Worm (Caenorhabditis elegans): ENCODE results near the gene dgk-3.
A peak's percentile ranks its signal among the peaks of the same experiment; 100 is the strongest.

The dgk-3 gene

DNA sequence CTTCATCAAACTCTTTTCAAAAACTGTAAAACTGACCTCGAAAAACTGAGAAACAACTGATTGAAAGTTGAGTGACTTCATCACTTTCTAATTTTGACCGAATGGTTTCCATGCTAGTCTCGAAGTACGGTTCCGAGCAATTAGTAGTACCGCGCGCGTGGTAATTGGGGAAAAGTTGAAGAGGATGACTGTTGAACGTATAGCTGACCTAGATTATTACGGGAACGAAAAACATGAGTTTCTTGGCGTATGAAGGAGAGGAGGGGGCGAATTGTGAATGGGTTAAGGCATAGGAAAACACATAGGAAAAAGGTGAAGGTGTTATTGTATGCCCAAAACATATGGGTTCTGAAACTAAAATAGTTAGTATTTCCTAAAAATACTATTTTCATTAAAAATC, 1.3 kb upstream of the dgk-3 start, which contains the start of gene ptr-9:
Gene ptr-9 (minus strand): TSS at position 101 of the 400 bp plus-strand sequence.
- TF ChIP-seq blmp-1 (tag; optimal IDR thresholded peaks at IDR 0.05): peak; percentile 35
- no peak for TF ChIP-seq nhr-77 (tag; optimal IDR thresholded peaks at IDR 0.05)

DNA sequence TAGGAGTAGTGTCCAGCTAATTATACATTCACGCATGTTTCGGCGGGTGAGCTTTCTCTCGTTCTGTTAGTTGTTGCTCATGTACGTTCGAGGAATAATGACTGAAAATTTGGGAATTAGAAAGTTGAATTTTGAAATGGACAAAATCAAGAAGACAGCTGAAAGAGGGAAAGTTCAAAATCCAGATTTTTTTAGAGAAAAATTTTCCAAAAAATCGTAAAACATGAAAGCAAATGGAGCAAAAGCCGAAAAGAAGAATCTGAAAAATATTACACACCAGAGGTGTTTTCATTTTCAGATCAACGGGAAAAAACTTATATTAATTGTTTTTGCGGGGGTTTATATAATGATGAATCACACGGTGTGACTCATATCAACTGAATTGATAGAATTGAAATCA, 9.8 kb downstream of the dgk-3 start, which contains the start of gene ina-1:
Gene ina-1 (minus strand): TSS at position 101 of the 400 bp plus-strand sequence.
- TF ChIP-seq blmp-1 (tag; optimal IDR thresholded peaks at IDR 0.05) (no peak), nhr-71 (tag; optimal IDR thresholded peaks at IDR 0.05) (no peak), nhr-12 (tag; optimal IDR thresholded peaks at IDR 0.05) (no peak), fkh-10 (GFP tag; optimal IDR thresholded peaks at IDR 0.05) (no peak), aha-1 (tag; optimal IDR thresholded peaks at IDR 0.05) (no peak), xbp-1 (tag; optimal IDR thresholded peaks at IDR 0.05) (no peak), mdl-1 (tag; optimal IDR thresholded peaks at IDR 0.05) (no peak), hlh-4 (tag; optimal IDR thresholded peaks at IDR 0.05) (no peak), unc-98 (GFP tag; IDR thresholded peaks at IDR 0.05) (no peak), ces-1 (GFP tag; optimal IDR thresholded peaks at IDR 0.05) (no peak), nhr-90 (tag; optimal IDR thresholded peaks at IDR 0.05; ENCODE audit: poor library complexity) (no peak), mef-2 (tag; optimal IDR thresholded peaks at IDR 0.05) (no peak), jun-1 (tag; optimal IDR thresholded peaks at IDR 0.05) (no peak), nhr-19 (GFP tag; conservative IDR thresholded peaks at IDR 0.05) (no peak), C04F5.9 (tag; optimal IDR thresholded peaks at IDR 0.05) (no peak)

DNA sequence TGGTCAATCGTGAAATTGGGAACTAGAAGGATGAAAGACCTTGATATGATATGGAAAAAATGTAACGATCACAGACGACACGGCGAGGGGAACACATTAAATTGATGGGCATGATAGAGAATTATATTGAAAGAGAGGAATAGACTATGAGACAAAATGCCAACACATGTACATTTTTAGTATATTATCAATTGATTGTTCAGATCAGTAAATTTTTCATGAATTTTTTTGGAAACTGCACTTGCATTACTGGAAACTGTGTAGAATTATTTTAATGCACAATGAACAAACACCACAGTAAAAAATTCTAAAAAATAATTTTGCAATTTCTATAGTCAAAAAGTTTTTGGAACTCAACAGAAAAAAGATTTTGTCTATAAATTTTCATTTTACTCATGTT, 10.4 kb downstream of the dgk-3 start:
- TF ChIP-seq alr-1 (tag; optimal IDR thresholded peaks at IDR 0.05; ENCODE audit: borderline replicate concordance): no peak
- peak; percentile 68 for TF ChIP-seq pag-3 (tag; optimal IDR thresholded peaks at IDR 0.05; ENCODE audit: borderline replicate concordance, insufficient read depth)
- TF ChIP-seq nhr-85 (tag): peak; percentile 60
- peak; percentile 23 for TF ChIP-seq lin-14 (GFP tag; optimal IDR thresholded peaks at IDR 0.05)
- TF ChIP-seq elt-3 (tag; optimal IDR thresholded peaks at IDR 0.05): peak in 2 of 6 experiments; percentile 20 to 48

DNA sequence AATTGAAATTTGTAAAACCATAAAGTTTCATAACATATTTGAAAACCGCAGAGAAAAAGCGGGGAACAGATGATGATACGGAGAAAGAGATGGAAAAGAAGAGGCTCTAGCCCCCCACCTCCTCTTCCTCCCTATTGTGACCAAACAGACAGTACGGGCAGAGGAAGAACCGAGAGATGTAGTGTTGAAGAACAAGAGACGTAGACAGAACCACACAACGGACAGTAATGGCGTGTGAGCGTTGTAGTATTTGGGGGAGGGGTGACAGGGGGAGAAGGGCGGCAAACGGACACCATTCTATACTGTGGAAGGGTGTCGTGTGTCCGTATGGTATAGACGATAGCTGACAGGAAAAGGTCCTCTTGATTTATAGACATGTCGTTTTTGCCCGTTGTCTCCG, 13.1 kb downstream of the dgk-3 start:
- TF ChIP-seq swsn-7 (tag; optimal IDR thresholded peaks at IDR 0.05) (no peak), lin-14 (GFP tag; optimal IDR thresholded peaks at IDR 0.05) (peak; percentile 29), nhr-12 (tag; optimal IDR thresholded peaks at IDR 0.05) (no peak), nhr-20 (tag; optimal IDR thresholded peaks at IDR 0.05) (peak; percentile 11), blmp-1 (tag; optimal IDR thresholded peaks at IDR 0.05) (peak; percentile 43), rnt-1 (tag; optimal IDR thresholded peaks at IDR 0.05) (peak; percentile 6), ztf-11 (tag; optimal IDR thresholded peaks at IDR 0.05) (peak in 1 of 2 experiments; percentile 18), mep-1 (tag; optimal IDR thresholded peaks at IDR 0.05) (peak; percentile 2)

DNA sequence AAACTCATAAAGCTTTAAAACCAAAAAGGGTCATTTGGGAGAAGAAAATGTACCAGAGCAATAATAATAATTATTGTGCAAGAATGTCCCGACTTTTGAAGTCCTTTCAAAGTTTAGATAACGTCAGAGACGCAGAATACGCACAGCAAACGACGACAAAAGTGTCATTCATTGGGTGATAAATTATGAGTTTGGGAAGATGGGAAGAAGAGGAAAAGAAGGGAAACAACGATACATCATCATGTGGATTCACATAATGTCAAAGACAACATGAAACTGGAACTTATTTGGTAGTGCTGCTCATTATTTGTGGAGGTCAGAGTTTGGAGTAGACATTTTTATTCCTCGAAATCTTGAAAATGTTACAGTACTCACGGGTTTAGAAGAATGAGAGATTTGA, 15.0 kb downstream of the dgk-3 start:
- TF ChIP-seq hpl-2 (GFP tag; optimal IDR thresholded peaks at IDR 0.05) (no peak), rnt-1 (tag; optimal IDR thresholded peaks at IDR 0.05) (no peak), nhr-76 (tag; optimal IDR thresholded peaks at IDR 0.05) (no peak), mab-9 (GFP tag; IDR thresholded peaks at IDR 0.05) (no peak)

DNA sequence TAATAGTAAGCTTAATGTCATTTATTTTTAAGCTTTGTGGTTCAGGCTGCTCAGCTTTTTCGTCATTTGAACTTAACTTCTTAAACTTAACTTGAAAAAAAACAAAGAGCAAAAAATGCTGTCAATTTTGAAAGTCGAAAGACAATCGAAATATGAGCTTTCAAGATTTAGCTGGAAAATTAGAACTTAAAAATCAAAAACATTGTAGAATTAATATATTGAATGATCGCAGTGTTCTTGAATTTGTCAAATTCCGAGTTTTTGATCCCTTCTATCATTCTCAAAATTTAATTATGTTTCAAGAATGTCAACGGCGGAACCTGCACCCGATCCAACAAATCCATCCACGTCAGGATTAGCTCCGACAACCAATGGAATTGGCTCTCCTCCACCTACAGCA, 18.4 kb downstream of the dgk-3 start, which contains the start of gene tax-4:
Gene tax-4 (plus strand): TSS at position 301 of the 400 bp plus-strand sequence.
- no peak for TF ChIP-seq lsy-2 (tag; optimal IDR thresholded peaks at IDR 0.05)
- no peak for TF ChIP-seq lin-39 (tag; optimal IDR thresholded peaks at IDR 0.05)
- no peak for TF ChIP-seq hpl-2 (GFP tag; optimal IDR thresholded peaks at IDR 0.05)
- no peak for TF ChIP-seq mep-1 (tag; optimal IDR thresholded peaks at IDR 0.05)
- TF ChIP-seq egl-13 (tag; optimal IDR thresholded peaks at IDR 0.05): no peak
- TF ChIP-seq nhr-28 (tag; optimal IDR thresholded peaks at IDR 0.05): no peak
- TF ChIP-seq C34B4.2 (tag; optimal IDR thresholded peaks at IDR 0.05): no peak
- no peak for TF ChIP-seq unc-98 (GFP tag; IDR thresholded peaks at IDR 0.05)
- no peak for TF ChIP-seq elt-2 (tag; optimal IDR thresholded peaks at IDR 0.05)
- no peak for TF ChIP-seq fos-1 (tag; optimal IDR thresholded peaks at IDR 0.05)
- no peak for TF ChIP-seq blmp-1 (tag; optimal IDR thresholded peaks at IDR 0.05)
- no peak for TF ChIP-seq aha-1 (tag; optimal IDR thresholded peaks at IDR 0.05)
- TF ChIP-seq nhr-77 (tag; optimal IDR thresholded peaks at IDR 0.05): no peak
- no peak for TF ChIP-seq mef-2 (tag; optimal IDR thresholded peaks at IDR 0.05)
- TF ChIP-seq skn-1 (tag; optimal IDR thresholded peaks at IDR 0.05): no peak
- TF ChIP-seq isw-1 (GFP tag; IDR thresholded peaks at IDR 0.05): no peak
- TF ChIP-seq irx-1 (tag; optimal IDR thresholded peaks at IDR 0.05): no peak
- no peak for TF ChIP-seq C04F5.9 (tag; optimal IDR thresholded peaks at IDR 0.05)
